Fruit fly (Drosophila melanogaster) whole organism, embryonic: Measurements from ENCODE around the gene LysRS.

ENCODE experiments used
- Abd-B ChIP-seq: fragments of 200-800 bp; sonication (Bioruptor generic); optimal IDR thresholded peaks from 2 replicates; lab custom pipeline; 2018; ENCODE audit warnings: missing biosample characterization, mild to moderate bottlenecking, missing genetic modification characterization, moderate library complexity
- Atf6 ChIP-seq: fragments of 200-800 bp; sonication (Bioruptor generic); IDR thresholded peaks from 2 replicates; pipeline ENCODE4 v1.3.6; 2022; ENCODE audit warnings: missing biosample characterization, missing genetic modification characterization
- Bgb ChIP-seq: fragments of 200-800 bp; sonication (Bioruptor generic); IDR thresholded peaks from 2 replicates; pipeline ENCODE4 v1.3.6; 2022; ENCODE audit warnings: missing biosample characterization, missing genetic modification characterization; ENCODE audit not compliant: partially characterized antibody
- CG10543 ChIP-seq: fragments of 200-800 bp; sonication (Bioruptor generic); optimal IDR thresholded peaks from 3 replicates; lab custom pipeline; 2017; ENCODE audit warnings: missing biosample characterization, mild to moderate bottlenecking, missing genetic modification characterization, moderate library complexity
- CG12744 ChIP-seq: fragments of 200-800 bp; sonication (Bioruptor generic); optimal IDR thresholded peaks from 2 replicates; lab custom pipeline; 2016; ENCODE audit warnings: missing biosample characterization, missing genetic modification characterization
- CG13424 ChIP-seq: fragments of 200-800 bp; sonication (Bioruptor generic); optimal IDR thresholded peaks from 2 replicates; lab custom pipeline; 2019; ENCODE audit warnings: missing biosample characterization, mild to moderate bottlenecking, missing genetic modification characterization, moderate library complexity
- CG17186 ChIP-seq: fragments of 200-800 bp; sonication (Bioruptor generic); optimal IDR thresholded peaks from 3 replicates; lab custom pipeline; 2017; ENCODE audit warnings: missing biosample characterization, missing genetic modification reagents, missing genetic modification characterization
- CG17359 ChIP-seq: fragments of 200-800 bp; sonication (Bioruptor generic); optimal IDR thresholded peaks from 3 replicates; lab custom pipeline; 2018; ENCODE audit warnings: missing biosample characterization, mild to moderate bottlenecking, missing genetic modification characterization, moderate library complexity
- CG17385 ChIP-seq: fragments of 200-800 bp; sonication (Bioruptor generic); optimal IDR thresholded peaks from 3 replicates; lab custom pipeline; 2018; ENCODE audit warnings: missing biosample characterization, mild to moderate bottlenecking, missing genetic modification characterization
- CG2120 ChIP-seq: fragments of 200-800 bp; sonication (Bioruptor generic); optimal IDR thresholded peaks from 3 replicates; lab custom pipeline; 2016; ENCODE audit warnings: missing biosample characterization, missing genetic modification characterization
- CG3838 ChIP-seq: fragments of 200-800 bp; sonication (Bioruptor generic); optimal IDR thresholded peaks from 3 replicates; lab custom pipeline; 2016; ENCODE audit warnings: missing biosample characterization, missing genetic modification characterization
- CG4404 ChIP-seq: fragments of 200-800 bp; sonication (Bioruptor generic); IDR thresholded peaks from 2 replicates; pipeline ENCODE4 v1.3.6; 2022; ENCODE audit warnings: missing biosample characterization, missing genetic modification characterization
- CG4424 ChIP-seq: fragments of 200-800 bp; sonication (Bioruptor generic); optimal IDR thresholded peaks from 3 replicates; lab custom pipeline; 2016; ENCODE audit warnings: missing biosample characterization, missing genetic modification characterization
- CG4854 ChIP-seq: fragments of 200-800 bp; sonication (Bioruptor generic); optimal IDR thresholded peaks from 2 replicates; lab custom pipeline; 2016; ENCODE audit warnings: missing biosample characterization, missing genetic modification characterization, inconsistent platforms
- CG5953 ChIP-seq: fragments of 200-800 bp; sonication (Bioruptor generic); IDR thresholded peaks from 2 replicates; pipeline ENCODE4 v1.3.6; 2022; ENCODE audit warnings: missing biosample characterization, missing genetic modification characterization
- CG6254 ChIP-seq: fragments of 200-800 bp; sonication (Bioruptor generic); optimal IDR thresholded peaks from 3 replicates; lab custom pipeline; 2017; ENCODE audit warnings: mild to moderate bottlenecking, missing biosample characterization, missing genetic modification reagents, missing genetic modification characterization
- CG8290 ChIP-seq, 3 experiments: fragments of 200-800 bp; sonication (Bioruptor generic); optimal IDR thresholded peaks; 2 replicates each; lab custom pipeline; 2016 to 2019; ENCODE audit warnings: missing biosample characterization in 3 of 3, missing genetic modification characterization in 3 of 3, mild to moderate bottlenecking in 2 of 3, moderate library complexity in 1 of 3
- CG9437 ChIP-seq: fragments of 200-800 bp; sonication (Bioruptor generic); optimal IDR thresholded peaks from 2 replicates; lab custom pipeline; 2018; ENCODE audit warnings: missing biosample characterization, mild to moderate bottlenecking, missing genetic modification characterization
- Eip74EF ChIP-seq, 2 experiments: fragments of 200-800 bp in 1 of 2; fragments of >200 bp in 1 of 2; sonication (Bioruptor generic) in 1 of 2; optimal IDR thresholded peaks; 2 replicates each; lab custom pipeline; 2017 to 2019; ENCODE audit warnings: missing biosample characterization in 2 of 2, missing genetic modification characterization in 2 of 2, mild to moderate bottlenecking in 1 of 2, moderate library complexity in 1 of 2
- H2.0 ChIP-seq: fragments of 200-800 bp; sonication (Bioruptor generic); IDR thresholded peaks from 2 replicates; pipeline ENCODE4 v1.3.6; 2022; ENCODE audit warnings: missing biosample characterization, missing genetic modification characterization
- HLHmδ ChIP-seq: fragments of 200-800 bp; sonication (Bioruptor generic); optimal IDR thresholded peaks from 2 replicates; lab custom pipeline; 2018; ENCODE audit warnings: missing biosample characterization, mild to moderate bottlenecking, missing genetic modification characterization, moderate library complexity
- HmgD ChIP-seq: fragments of 200-800 bp; sonication (Bioruptor generic); optimal IDR thresholded peaks from 3 replicates; lab custom pipeline; 2016; ENCODE audit warnings: missing biosample characterization, missing genetic modification characterization
- HmgZ ChIP-seq: fragments of 200-800 bp; sonication (Bioruptor generic); optimal IDR thresholded peaks from 2 replicates; lab custom pipeline; 2018; ENCODE audit warnings: missing biosample characterization, mild to moderate bottlenecking, missing genetic modification characterization
- Kr ChIP-seq: fragments of 200-800 bp; sonication (Bioruptor generic); optimal IDR thresholded peaks from 2 replicates; lab custom pipeline; 2017; ENCODE audit warnings: missing biosample characterization, mild to moderate bottlenecking, missing genetic modification characterization
- Lpt ChIP-seq: fragments of >200 bp; optimal IDR thresholded peaks from 2 replicates; lab custom pipeline; 2018; ENCODE audit warnings: missing biosample characterization, missing genetic modification characterization
- Nf-YB ChIP-seq: fragments of 200-800 bp; sonication (Bioruptor generic); optimal IDR thresholded peaks from 3 replicates; lab custom pipeline; 2019; ENCODE audit warnings: missing biosample characterization, mild to moderate bottlenecking, missing genetic modification characterization, moderate library complexity
- Sry-β ChIP-seq: fragments of 200-800 bp; sonication (Bioruptor generic); optimal IDR thresholded peaks from 2 replicates; lab custom pipeline; 2018; ENCODE audit warnings: missing biosample characterization, mild to moderate bottlenecking, missing genetic modification characterization, moderate library complexity
- Stat92E ChIP-seq, 3 experiments: fragments of >200 bp in 2 of 3; fragments of 200-800 bp in 1 of 3; sonication (Bioruptor generic) in 1 of 3; optimal IDR thresholded peaks; 2 replicates each; lab custom pipeline; 2017 to 2019; ENCODE audit warnings: missing biosample characterization in 3 of 3, missing genetic modification characterization in 3 of 3, mild to moderate bottlenecking in 1 of 3, moderate library complexity in 1 of 3
- Taf1 ChIP-seq: fragments of 200-800 bp; sonication (Bioruptor generic); IDR thresholded peaks from 2 replicates; pipeline ENCODE4 v1.3.6; 2022; ENCODE audit warnings: missing biosample characterization, missing genetic modification characterization
- Vsx1 ChIP-seq: fragments of 200-800 bp; sonication (Bioruptor generic); optimal IDR thresholded peaks from 2 replicates; lab custom pipeline; 2017; ENCODE audit warnings: missing biosample characterization, mild to moderate bottlenecking, missing genetic modification characterization, missing genetic modification reagents
- aop ChIP-seq: fragments of 200-800 bp; sonication (Bioruptor generic); IDR thresholded peaks from 2 replicates; pipeline ENCODE4 v1.3.6; 2022; ENCODE audit warnings: missing biosample characterization, missing genetic modification characterization
- crc ChIP-seq: fragments of 200-800 bp; sonication (Bioruptor generic); optimal IDR thresholded peaks from 2 replicates; lab custom pipeline; 2016; ENCODE audit warnings: missing biosample characterization, missing genetic modification characterization
- dimm ChIP-seq: fragments of 200-800 bp; sonication (Bioruptor generic); IDR thresholded peaks from 2 replicates; pipeline ENCODE4 v1.3.6; 2022; ENCODE audit warnings: missing biosample characterization, missing genetic modification characterization
- dmrt99B ChIP-seq: fragments of 200-800 bp; sonication (Bioruptor generic); optimal IDR thresholded peaks from 2 replicates; lab custom pipeline; 2018; ENCODE audit warnings: missing biosample characterization, mild to moderate bottlenecking, missing genetic modification characterization, moderate library complexity
- emc ChIP-seq: fragments of 200-800 bp; sonication (Bioruptor generic); optimal IDR thresholded peaks from 2 replicates; lab custom pipeline; 2016; ENCODE audit warnings: missing biosample characterization, missing genetic modification characterization
- en ChIP-seq: fragments of 200-800 bp; sonication (Bioruptor generic); optimal IDR thresholded peaks from 2 replicates; lab custom pipeline; 2016; ENCODE audit warnings: missing biosample characterization, missing genetic modification characterization
- ewg ChIP-seq: fragments of 200-800 bp; sonication (Bioruptor generic); optimal IDR thresholded peaks from 3 replicates; lab custom pipeline; 2017; ENCODE audit warnings: mild to moderate bottlenecking, missing biosample characterization, missing genetic modification reagents, missing genetic modification characterization
- grau ChIP-seq: fragments of 200-800 bp; optimal IDR thresholded peaks from 3 replicates; lab custom pipeline; 2019; ENCODE audit warnings: missing biosample characterization, mild to moderate bottlenecking, missing genetic modification characterization, moderate library complexity
- gt ChIP-seq: fragments of 200-800 bp; sonication (Bioruptor generic); IDR thresholded peaks from 2 replicates; pipeline ENCODE4 v1.3.6; 2022; ENCODE audit warnings: missing biosample characterization, missing genetic modification characterization
- h ChIP-seq: fragments of >200 bp; optimal IDR thresholded peaks from 2 replicates; lab custom pipeline; 2017
- ham ChIP-seq: fragments of 200-800 bp; sonication (Bioruptor generic); IDR thresholded peaks from 2 replicates; pipeline ENCODE4 v1.3.6; 2022; ENCODE audit warnings: missing biosample characterization, missing genetic modification characterization
- ind ChIP-seq: fragments of 200-800 bp; sonication (Bioruptor generic); optimal IDR thresholded peaks from 3 replicates; lab custom pipeline; 2016; ENCODE audit warnings: missing biosample characterization, missing genetic modification characterization
- jing ChIP-seq: fragments of 200-800 bp; sonication (Bioruptor generic); optimal IDR thresholded peaks from 2 replicates; lab custom pipeline; 2018; ENCODE audit warnings: missing biosample characterization, mild to moderate bottlenecking, missing genetic modification characterization
- luna ChIP-seq: fragments of 200-800 bp; sonication (Bioruptor generic); optimal IDR thresholded peaks from 2 replicates; lab custom pipeline; 2016; ENCODE audit warnings: missing biosample characterization, missing genetic modification characterization
- odd ChIP-seq: fragments of 200-800 bp; sonication (Bioruptor generic); optimal IDR thresholded peaks from 2 replicates; lab custom pipeline; 2017; ENCODE audit warnings: missing biosample characterization, mild to moderate bottlenecking, missing genetic modification characterization
- pzg ChIP-seq: fragments of 200-800 bp; sonication (Bioruptor generic); optimal IDR thresholded peaks from 3 replicates; lab custom pipeline; 2018; ENCODE audit warnings: missing biosample characterization, mild to moderate bottlenecking, missing genetic modification characterization, moderate library complexity
- shn ChIP-seq: fragments of 200-800 bp; sonication (Bioruptor generic); optimal IDR thresholded peaks from 3 replicates; lab custom pipeline; 2016; ENCODE audit warnings: missing biosample characterization, missing genetic modification characterization
- sqz ChIP-seq: fragments of 200-800 bp; sonication (Bioruptor generic); optimal IDR thresholded peaks from 3 replicates; lab custom pipeline; 2018; ENCODE audit warnings: missing biosample characterization, mild to moderate bottlenecking, missing genetic modification characterization
- vfl ChIP-seq: fragments of 200-800 bp; sonication (Bioruptor generic); optimal IDR thresholded peaks from 2 replicates; lab custom pipeline; 2016; ENCODE audit warnings: missing biosample characterization, missing genetic modification characterization
- vvl ChIP-seq: fragments of 200-800 bp; sonication (Bioruptor generic); IDR thresholded peaks from 2 replicates; pipeline ENCODE4 v1.3.6; 2022; ENCODE audit warnings: missing biosample characterization, missing genetic modification characterization
- zen ChIP-seq: fragments of 200-800 bp; sonication (Bioruptor generic); optimal IDR thresholded peaks from 3 replicates; lab custom pipeline; 2018; ENCODE audit warnings: missing biosample characterization, mild to moderate bottlenecking, missing genetic modification characterization, moderate library complexity

LysRS gene

dm6 chrX:9587881-9588280 lies 20.8 kb downstream of the LysRS start (continued):
- TF ChIP-seq CG4424 (GFP tag; lab: Kevin White, UChicago) (no peak), CG3838 (GFP tag; lab: Kevin White, UChicago) (no peak), Taf1 (GFP tag; lab: Robert Waterston, UW) (no peak), CG4404 (GFP tag; lab: Robert Waterston, UW) (no peak), CG8290 (GFP tag; optimal IDR thresholded peaks at IDR 0.05; lab: Kevin White, UChicago) (no peak), CG8290 (tag; optimal IDR thresholded peaks at IDR 0.05; lab: Kevin White, UChicago) (peak in 1 of 2 experiments; percentile 7), ind (peak; percentile 9), Nf-YB (GFP tag; lab: Kevin White, UChicago) (no peak), Stat92E (GFP tag; optimal IDR thresholded peaks at IDR 0.05; lab: Kevin White, UChicago) (no peak), Vsx1 (peak; percentile 7), pzg (GFP tag; lab: Kevin White, UChicago) (no peak), Kr (GFP tag; lab: Kevin White, UChicago) (no peak), Bgb (GFP tag; lab: Robert Waterston, UW) (no peak), Lpt (GFP tag; lab: Kevin White, UChicago) (no peak), CG17186 (GFP tag; lab: Kevin White, UChicago) (no peak), HLHmδ (GFP tag; lab: Kevin White, UChicago) (no peak), vfl (no peak), Sry-β (GFP tag; lab: Kevin White, UChicago) (no peak), grau (peak; percentile 84), CG9437 (GFP tag; lab: Kevin White, UChicago) (no peak), en (no peak), h (lab: Kevin White, UChicago) (no peak), HmgD (GFP tag; lab: Kevin White, UChicago) (no peak), CG4854 (GFP tag; lab: Kevin White, UChicago) (no peak), CG5953 (GFP tag; lab: Robert Waterston, UW) (no peak), vvl (GFP tag; lab: Robert Waterston, UW) (peak; percentile 64), zen (tag; lab: Kevin White, UChicago) (no peak), shn (GFP tag; lab: Kevin White, UChicago) (peak; percentile 1), jing (GFP tag; lab: Kevin White, UChicago) (no peak), CG17385 (peak; percentile 37), sqz (GFP tag; lab: Kevin White, UChicago) (no peak), crc (GFP tag; lab: Kevin White, UChicago) (no peak), CG13424 (peak; percentile 18), H2.0 (no peak), Abd-B (GFP tag; lab: Kevin White, UChicago) (peak; percentile 50), odd (GFP tag; lab: Kevin White, UChicago) (no peak), ewg (GFP tag; lab: Kevin White, UChicago) (no peak), CG2120 (GFP tag; lab: Kevin White, UChicago) (peak; percentile 57), Eip74EF (GFP tag; optimal IDR thresholded peaks at IDR 0.05; lab: Kevin White, UChicago) (no peak), aop (GFP tag; lab: Robert Waterston, UW) (no peak), ham (GFP tag; lab: Robert Waterston, UW) (no peak), Atf6 (GFP tag; lab: Robert Waterston, UW) (no peak), gt (GFP tag; lab: Robert Waterston, UW) (no peak), CG12744 (GFP tag; lab: Kevin White, UChicago) (no peak), HmgZ (tag; lab: Kevin White, UChicago) (no peak), dmrt99B (tag; lab: Kevin White, UChicago) (peak; percentile 13), CG6254 (GFP tag; lab: Kevin White, UChicago) (no peak), CG17359 (tag; lab: Kevin White, UChicago) (peak; percentile 21), dimm (GFP tag; lab: Robert Waterston, UW) (no peak), CG10543 (GFP tag; lab: Kevin White, UChicago) (no peak), luna (no peak), emc (GFP tag; lab: Kevin White, UChicago) (no peak)
